Fruit fly (Drosophila melanogaster): ENCODE data around the gene Set8.

Gene Set8

DNA sequence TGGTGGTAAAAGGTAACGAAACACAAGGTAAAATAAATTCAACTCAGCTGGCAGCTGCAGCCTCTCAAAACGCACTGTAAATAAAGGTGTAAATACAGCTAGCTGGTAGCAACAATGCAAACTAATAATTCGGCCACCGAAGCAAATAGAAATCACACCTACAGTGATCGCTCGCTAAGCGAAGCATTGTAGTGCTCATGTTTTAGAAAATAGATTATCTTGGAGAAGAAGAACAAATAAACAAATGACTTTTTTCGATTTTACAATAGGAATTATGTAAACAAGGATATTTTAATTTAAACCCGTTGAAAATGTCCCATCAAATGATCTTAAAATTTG is 31.4 kb upstream of the Set8 start (continued):
- TF ChIP-seq PHDP (tag; optimal IDR thresholded peaks at IDR 0.05), result peak; percentile 18
- TF ChIP-seq CoRest (tag; optimal IDR thresholded peaks at IDR 0.05), result peak; percentile 44
- TF ChIP-seq Asciz (GFP tag; optimal IDR thresholded peaks at IDR 0.05), result peak; percentile 24
- TF ChIP-seq HLHmδ (GFP tag; optimal IDR thresholded peaks at IDR 0.05), result peak; percentile 58
- peak; percentile 9 for TF ChIP-seq CG17829 (tag; optimal IDR thresholded peaks at IDR 0.05)
- peak; percentile 53 for TF ChIP-seq CG12071 (GFP tag; optimal IDR thresholded peaks at IDR 0.05)
- peak; percentile 35 for TF ChIP-seq bab2 (GFP tag; optimal IDR thresholded peaks at IDR 0.05)
- TF ChIP-seq phol (tag; optimal IDR thresholded peaks at IDR 0.05), result peak; percentile 23
- peak; percentile 36 for TF ChIP-seq wek (GFP tag; optimal IDR thresholded peaks at IDR 0.05)
- peak; percentile 45 for TF ChIP-seq CG1603 (tag; optimal IDR thresholded peaks at IDR 0.05)
- TF ChIP-seq CG31224 (GFP tag; IDR thresholded peaks at IDR 0.05), result no peak
- TF ChIP-seq CG9437 (GFP tag; optimal IDR thresholded peaks at IDR 0.05), result peak; percentile 5
- no peak for TF ChIP-seq CHES-1-like (GFP tag; optimal IDR thresholded peaks at IDR 0.05)
- peak; percentile 40 for TF ChIP-seq Sox102F (GFP tag; optimal IDR thresholded peaks at IDR 0.05)
- no peak for TF ChIP-seq Opbp (GFP tag; IDR thresholded peaks at IDR 0.05; ENCODE audit: partially characterized antibody)
- peak; percentile 1 for TF ChIP-seq Meics (GFP tag; optimal IDR thresholded peaks at IDR 0.05)
- peak; percentile 6 for TF ChIP-seq CG17568 (GFP tag; optimal IDR thresholded peaks at IDR 0.05)
- peak; percentile 47 for TF ChIP-seq lab (GFP tag; optimal IDR thresholded peaks at IDR 0.05)
- TF ChIP-seq Hr51 (GFP tag; optimal IDR thresholded peaks at IDR 0.05), result peak in 1 of 2 experiments; percentile 46
- TF ChIP-seq CG10431 (GFP tag; optimal IDR thresholded peaks at IDR 0.05), result peak; percentile 23
- peak; percentile 8 for TF ChIP-seq CG17802 (tag; optimal IDR thresholded peaks at IDR 0.05)
- TF ChIP-seq CG33213 (GFP tag; optimal IDR thresholded peaks at IDR 0.05), result peak; percentile 13
- TF ChIP-seq gem (tag; optimal IDR thresholded peaks at IDR 0.05), result peak; percentile 51
- TF ChIP-seq usp (GFP tag; optimal IDR thresholded peaks at IDR 0.05), result no peak
- TF ChIP-seq CG11696 (GFP tag; IDR thresholded peaks at IDR 0.05), result no peak
- TF ChIP-seq onecut (GFP tag; IDR thresholded peaks at IDR 0.05), result peak; percentile 51
- no peak for TF ChIP-seq CG3847 (GFP tag; IDR thresholded peaks at IDR 0.05)
- TF ChIP-seq Oli (tag; optimal IDR thresholded peaks at IDR 0.05), result peak; percentile 56
- TF ChIP-seq eve (GFP tag; optimal IDR thresholded peaks at IDR 0.05), result peak in 1 of 2 experiments; percentile 71
- TF ChIP-seq CG9609 (GFP tag; optimal IDR thresholded peaks at IDR 0.05), result peak; percentile 16
- TF ChIP-seq CG15601 (tag; optimal IDR thresholded peaks at IDR 0.05), result no peak
- no peak for TF ChIP-seq ERR (GFP tag; optimal IDR thresholded peaks at IDR 0.05)
- TF ChIP-seq Med (GFP tag), result peak; percentile 75
- TF ChIP-seq prd (optimal IDR thresholded peaks at IDR 0.05), result no peak
- TF ChIP-seq prd (GFP tag; IDR thresholded peaks at IDR 0.05), result no peak
- no peak for TF ChIP-seq CG16815 (GFP tag; optimal IDR thresholded peaks at IDR 0.05)
- TF ChIP-seq CG3838 (GFP tag; optimal IDR thresholded peaks at IDR 0.05), result no peak
- no peak for TF ChIP-seq ara (GFP tag; IDR thresholded peaks at IDR 0.05)
- TF ChIP-seq sna (GFP tag; IDR thresholded peaks at IDR 0.05; ENCODE audit: partially characterized antibody), result no peak
- TF ChIP-seq nmo (GFP tag; optimal IDR thresholded peaks at IDR 0.05), result peak; percentile 24
- peak; percentile 15 for TF ChIP-seq CG4707 (GFP tag; optimal IDR thresholded peaks at IDR 0.05)
- peak; percentile 19 for TF ChIP-seq CG7839 (tag; optimal IDR thresholded peaks at IDR 0.05)
- TF ChIP-seq Sox100B (GFP tag; optimal IDR thresholded peaks at IDR 0.05), result peak; percentile 51
- TF ChIP-seq chif (GFP tag; optimal IDR thresholded peaks at IDR 0.05), result no peak
- TF ChIP-seq CG15696 (tag; optimal IDR thresholded peaks at IDR 0.05), result peak; percentile 10

Data from whole organism, embryonic.